Worm (Caenorhabditis elegans): ENCODE data around the gene wee-1.3.

Gene wee-1.3

ce11 chrII:9700363-9700762, 15.9 kb downstream of the wee-1.3 start, which contains the start of the genes Y53C12A.8 and Y53C12A.7:
Y53C12A.8 (minus strand) TSS chrII:9700463.
Y53C12A.7 (plus strand) TSS chrII:9700543.
- TF ChIP-seq nhr-237 (tag; optimal IDR thresholded peaks at IDR 0.05) (no peak), drap-1 (GFP tag; optimal IDR thresholded peaks at IDR 0.05) (no peak), mls-2 (tag; optimal IDR thresholded peaks at IDR 0.05) (no peak), tbx-8 (GFP tag; optimal IDR thresholded peaks at IDR 0.05) (no peak), ceh-39 (tag; optimal IDR thresholded peaks at IDR 0.05) (no peak), ceh-43 (GFP tag; optimal IDR thresholded peaks at IDR 0.05) (no peak), pha-4 (tag; optimal IDR thresholded peaks at IDR 0.05) (no peak), sem-2 (GFP tag; optimal IDR thresholded peaks at IDR 0.05) (no peak), unc-62 (GFP tag; optimal IDR thresholded peaks at IDR 0.05) (no peak), hlh-1 (tag; optimal IDR thresholded peaks at IDR 0.05) (no peak), blmp-1 (tag; optimal IDR thresholded peaks at IDR 0.05) (no peak), ztf-11 (tag; optimal IDR thresholded peaks at IDR 0.05) (no peak), M03D4.4 (tag; optimal IDR thresholded peaks at IDR 0.05) (no peak), unc-39 (tag; optimal IDR thresholded peaks at IDR 0.05) (no peak), lsy-2 (tag; optimal IDR thresholded peaks at IDR 0.05) (no peak), lin-13 (tag; optimal IDR thresholded peaks at IDR 0.05) (no peak), ceh-83 (GFP tag; optimal IDR thresholded peaks at IDR 0.05) (no peak)

- no peak for TF ChIP-seq tbx-8 (GFP tag; optimal IDR thresholded peaks at IDR 0.05)
- no peak for TF ChIP-seq sptf-1 (tag; optimal IDR thresholded peaks at IDR 0.05)
- TF ChIP-seq ces-1 (GFP tag; optimal IDR thresholded peaks at IDR 0.05) = peak; percentile 17
These were observed 20.3 kb downstream of the wee-1.3 start for ce11 chrII:9695942-9696341.

DNA sequence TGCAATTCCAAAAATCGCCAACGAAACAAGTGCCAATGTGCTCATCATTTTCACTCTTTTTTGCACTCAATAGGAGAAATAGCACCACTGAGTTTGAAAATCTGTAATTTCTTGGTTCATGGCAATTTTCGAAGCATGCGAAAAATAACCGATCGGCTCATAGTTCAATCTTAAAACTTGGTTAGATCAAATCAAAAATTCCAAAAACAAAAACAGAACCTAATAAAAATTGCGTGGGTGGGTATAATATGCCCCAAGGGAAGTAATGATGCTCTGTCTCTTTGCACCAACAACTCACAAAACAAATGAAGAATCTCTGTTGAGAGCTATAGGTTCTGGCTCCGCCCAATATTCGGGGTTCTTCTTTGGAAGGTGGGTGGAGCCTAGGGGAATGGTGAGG, 24.4 kb downstream of the wee-1.3 start, which contains the start of gene nlp-11:
TSS of gene nlp-11 (minus strand) at position 101 of the 400 bp plus-strand sequence.
- no peak for TF ChIP-seq unc-39 (tag; optimal IDR thresholded peaks at IDR 0.05)
- TF ChIP-seq mep-1 (tag; optimal IDR thresholded peaks at IDR 0.05) = no peak
- no peak for TF ChIP-seq mls-2 (tag; optimal IDR thresholded peaks at IDR 0.05)
- no peak for TF ChIP-seq lin-13 (tag; optimal IDR thresholded peaks at IDR 0.05)
- TF ChIP-seq tbx-8 (GFP tag; optimal IDR thresholded peaks at IDR 0.05) = no peak
- no peak for TF ChIP-seq ztf-11 (tag; optimal IDR thresholded peaks at IDR 0.05)
- TF ChIP-seq ceh-39 (tag; optimal IDR thresholded peaks at IDR 0.05) = no peak
- TF ChIP-seq sptf-1 (tag; optimal IDR thresholded peaks at IDR 0.05) = no peak
- no peak for TF ChIP-seq unc-62 (GFP tag; optimal IDR thresholded peaks at IDR 0.05)
- no peak for TF ChIP-seq nhr-237 (tag; optimal IDR thresholded peaks at IDR 0.05)
- no peak for TF ChIP-seq hlh-1 (tag; optimal IDR thresholded peaks at IDR 0.05)
- TF ChIP-seq zip-8 (tag; optimal IDR thresholded peaks at IDR 0.05) = no peak
- no peak for TF ChIP-seq flh-1 (GFP tag; optimal IDR thresholded peaks at IDR 0.05)
- TF ChIP-seq ham-2 (GFP tag; optimal IDR thresholded peaks at IDR 0.05) = no peak
- no peak for TF ChIP-seq nhr-2 (tag; optimal IDR thresholded peaks at IDR 0.05)
- no peak for TF ChIP-seq cnd-1 (tag; optimal IDR thresholded peaks at IDR 0.05)
- no peak for TF ChIP-seq nhr-12 (tag; optimal IDR thresholded peaks at IDR 0.05)

DNA sequence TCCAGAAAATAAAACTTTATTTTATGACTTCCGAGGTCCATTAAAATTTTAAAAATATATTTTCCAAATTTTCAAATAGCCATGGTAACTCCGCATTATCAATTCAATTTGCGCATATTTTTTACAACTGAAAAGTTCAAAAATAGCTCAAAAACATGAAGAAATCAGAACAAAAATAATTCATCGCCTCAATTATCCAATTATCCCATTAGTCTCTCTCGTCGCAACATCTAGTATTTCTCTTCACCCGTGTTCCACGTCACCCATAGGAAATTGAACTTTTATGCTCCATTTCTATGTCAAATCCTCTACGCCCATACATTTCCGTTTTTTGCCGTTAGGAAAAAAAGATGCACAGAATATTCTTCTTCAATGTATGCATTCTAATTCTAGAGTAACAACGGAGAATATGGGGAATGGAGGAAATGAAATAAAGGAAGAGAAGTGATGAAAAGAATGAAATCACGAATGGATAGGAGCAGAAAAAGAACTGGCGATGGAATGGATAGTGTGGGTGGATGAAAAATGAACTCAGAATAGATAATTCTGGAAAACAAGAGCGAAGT, 26.1 kb downstream of the wee-1.3 start:
- TF ChIP-seq nhr-237 (tag; optimal IDR thresholded peaks at IDR 0.05) (no peak), mls-2 (tag; optimal IDR thresholded peaks at IDR 0.05) (no peak), lin-13 (tag; optimal IDR thresholded peaks at IDR 0.05) (no peak), ces-1 (GFP tag; optimal IDR thresholded peaks at IDR 0.05) (peak; percentile 48), mep-1 (tag; optimal IDR thresholded peaks at IDR 0.05) (no peak), tbx-8 (GFP tag; optimal IDR thresholded peaks at IDR 0.05) (no peak)

DNA sequence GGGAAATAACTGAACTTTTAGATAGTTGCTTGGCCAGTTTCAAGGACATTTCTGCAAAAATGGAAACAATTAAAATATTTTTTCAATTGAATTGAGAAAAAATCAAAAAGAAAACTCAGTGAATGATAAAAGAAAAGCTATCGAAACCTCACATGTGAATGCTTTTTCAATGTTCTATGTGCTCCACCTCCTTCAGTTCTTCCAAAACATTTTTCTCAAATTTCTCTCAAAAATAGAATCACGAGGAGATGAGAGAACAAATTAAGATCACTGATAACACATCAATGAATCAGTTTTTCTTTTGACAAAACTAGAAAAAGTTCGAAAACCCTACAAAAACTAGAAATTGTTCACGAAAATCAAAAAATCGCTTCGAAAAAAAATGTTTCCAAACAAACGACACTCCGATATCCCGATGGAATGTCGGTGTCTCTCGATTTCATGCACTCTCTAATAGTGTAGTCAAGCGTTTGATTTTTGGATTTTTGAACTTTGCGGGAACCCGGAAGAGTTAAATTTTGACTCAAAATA, 29.5 kb downstream of the wee-1.3 start, which contains the start of gene ZK1320.9:
TSS of gene ZK1320.9 (minus strand) at position 51 of the 531 bp plus-strand sequence.
- no peak for TF ChIP-seq ham-2 (GFP tag; optimal IDR thresholded peaks at IDR 0.05)
- no peak for TF ChIP-seq unc-62 (GFP tag; optimal IDR thresholded peaks at IDR 0.05)
- TF ChIP-seq drap-1 (GFP tag; optimal IDR thresholded peaks at IDR 0.05) = no peak
- TF ChIP-seq lin-32 (GFP tag; optimal IDR thresholded peaks at IDR 0.05) = no peak

DNA sequence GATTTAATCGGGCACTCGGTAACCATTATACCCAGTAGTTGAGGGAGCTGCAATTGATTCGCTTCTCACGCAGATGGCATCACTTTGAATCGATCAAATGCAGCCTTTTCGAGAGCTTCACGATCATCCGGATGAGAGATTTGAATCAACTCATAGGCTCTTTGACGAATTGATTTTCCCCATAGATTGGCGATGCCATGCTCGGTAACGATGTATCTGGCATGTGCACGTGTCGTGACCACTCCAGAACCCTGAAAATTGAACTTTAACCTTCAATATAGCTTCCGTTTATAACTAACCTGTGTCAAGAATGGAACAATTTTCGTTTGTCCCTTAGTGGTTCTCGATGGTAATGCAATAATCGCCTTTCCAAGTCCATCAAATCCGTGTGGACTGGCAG, 32.1 kb downstream of the wee-1.3 start:
- TF ChIP-seq bed-3 (GFP tag; optimal IDR thresholded peaks at IDR 0.05) = no peak
- no peak for TF ChIP-seq sem-2 (GFP tag; optimal IDR thresholded peaks at IDR 0.05)
- no peak for TF ChIP-seq unc-62 (GFP tag; optimal IDR thresholded peaks at IDR 0.05)
- no peak for TF ChIP-seq snpc-4 (tag; optimal IDR thresholded peaks at IDR 0.05)
- TF ChIP-seq tbx-8 (GFP tag; optimal IDR thresholded peaks at IDR 0.05) = no peak
- TF ChIP-seq ces-1 (GFP tag; optimal IDR thresholded peaks at IDR 0.05) = no peak
- no peak for TF ChIP-seq nhr-237 (tag; optimal IDR thresholded peaks at IDR 0.05)
- no peak for TF ChIP-seq elt-3 (tag; optimal IDR thresholded peaks at IDR 0.05)

All from whole organism, mixed stage, embryonic.